Worm (Caenorhabditis elegans) whole organism, L4 larva: ENCODE data around the gene str-262.
A peak's percentile ranks its signal among the peaks of the same experiment; 100 is the strongest.

Source experiments
- D1046.2 ChIP-seq: fragments of 200-800 bp; sonication (Bioruptor generic); IDR thresholded peaks from 2 replicates; pipeline ENCODE4 v1.3.6; 2022; ENCODE audit warnings: missing genetic modification characterization, missing compliant biosample characterization
- T26A8.4 ChIP-seq: fragments of 200-800 bp; sonication (Bioruptor generic); IDR thresholded peaks from 2 replicates; pipeline ENCODE4 v1.3.6; 2022; ENCODE audit warnings: missing genetic modification characterization, missing compliant biosample characterization
- ZK337.2 ChIP-seq: fragments of 200-800 bp; sonication (Bioruptor generic); IDR thresholded peaks from 2 replicates; pipeline ENCODE4 v1.3.6; 2022; ENCODE audit warnings: missing genetic modification reagents, missing genetic modification characterization, missing compliant biosample characterization
- aha-1 ChIP-seq: fragments of 150-350 bp; peaks from one replicate; lab custom pipeline; 2014; ENCODE audit warnings: missing biosample characterization, missing genetic modification characterization
- arid-1 ChIP-seq: fragments of 200-800 bp; sonication (Bioruptor generic); conservative IDR thresholded peaks from 2 replicates; pipeline ENCODE4 v1.3.6; 2022; ENCODE audit warnings: missing genetic modification reagents, missing genetic modification characterization, missing compliant biosample characterization
- attf-4 ChIP-seq: sonication (generic microtip); optimal IDR thresholded peaks from 3 replicates; lab custom pipeline; 2017; ENCODE audit warnings: missing biosample characterization, missing genetic modification characterization
- ceh-32 ChIP-seq: sonication (generic microtip); optimal IDR thresholded peaks from 2 replicates; lab custom pipeline; 2016; ENCODE audit warnings: mild to moderate bottlenecking, missing genetic modification characterization, missing compliant biosample characterization; ENCODE audit not compliant: poor library complexity
- ces-1 ChIP-seq: fragments of 150-350 bp; sonication (generic microtip); optimal IDR thresholded peaks from 4 replicates; lab custom pipeline; 2014; ENCODE audit warnings: missing biosample characterization, missing genetic modification reagents, missing genetic modification characterization
- ctbp-1 ChIP-seq: fragments of 200-800 bp; sonication (Bioruptor generic); IDR thresholded peaks from 2 replicates; pipeline ENCODE4 v1.3.6; 2022; ENCODE audit warnings: missing genetic modification reagents, missing genetic modification characterization, missing compliant biosample characterization
- daf-16 ChIP-seq, 3 experiments: sonication (generic microtip); optimal IDR thresholded peaks; 2 replicates each; lab custom pipeline; 2016 to 2017; ENCODE audit warnings: missing genetic modification characterization in 3 of 3, missing genetic modification reagents in 3 of 3, mild to moderate bottlenecking in 2 of 3, missing compliant biosample characterization in 2 of 3, missing biosample characterization in 1 of 3, moderate library complexity in 1 of 3
- daf-19 ChIP-seq: fragments of 200-800 bp; sonication (Bioruptor generic); conservative IDR thresholded peaks from 2 replicates; pipeline ENCODE4 v1.3.6; 2022; ENCODE audit warnings: missing genetic modification characterization, missing compliant biosample characterization
- dmd-6 ChIP-seq: fragments of 200-800 bp; sonication (Bioruptor generic); IDR thresholded peaks from 2 replicates; pipeline ENCODE4 v1.3.6; 2022; ENCODE audit warnings: missing genetic modification reagents, missing genetic modification characterization, missing compliant biosample characterization
- dmd-8 ChIP-seq: fragments of 200-800 bp; sonication (Bioruptor generic); IDR thresholded peaks from 2 replicates; pipeline ENCODE4 v1.3.6; 2022; ENCODE audit warnings: missing genetic modification characterization, missing compliant biosample characterization
- dpl-1 ChIP-seq: fragments of 150-350 bp; optimal IDR thresholded peaks from 2 replicates; lab custom pipeline; 2014; ENCODE audit warnings: missing biosample characterization, missing genetic modification reagents, missing genetic modification characterization
- duxl-1 ChIP-seq: sonication (generic microtip); optimal IDR thresholded peaks from 2 replicates; lab custom pipeline; 2016; ENCODE audit warnings: mild to moderate bottlenecking, missing genetic modification characterization, moderate library complexity, missing compliant biosample characterization; ENCODE audit not compliant: poor library complexity
- dve-1 ChIP-seq: sonication (generic microtip); optimal IDR thresholded peaks from 2 replicates; lab custom pipeline; 2017; ENCODE audit warnings: antibody characterized with exemption, mild to moderate bottlenecking, missing genetic modification characterization, missing compliant biosample characterization; ENCODE audit not compliant: insufficient read depth
- egl-27 ChIP-seq: sonication (generic microtip); optimal IDR thresholded peaks from 3 replicates; lab custom pipeline; 2017; ENCODE audit warnings: missing biosample characterization, missing genetic modification reagents, missing genetic modification characterization
- gei-8 ChIP-seq: fragments of 200-800 bp; sonication (Bioruptor generic); optimal IDR thresholded peaks from 2 replicates; lab custom pipeline; 2018; ENCODE audit warnings: mild to moderate bottlenecking, missing genetic modification characterization, missing compliant biosample characterization
- lin-13 ChIP-seq: fragments of 150-350 bp; optimal IDR thresholded peaks from 2 replicates; lab custom pipeline; 2014; ENCODE audit warnings: missing biosample characterization, missing genetic modification reagents, missing genetic modification characterization
- lin-38 ChIP-seq: fragments of 200-800 bp; sonication (Bioruptor generic); IDR thresholded peaks from 2 replicates; pipeline ENCODE4 v1.3.6; 2022; ENCODE audit warnings: missing genetic modification reagents, missing genetic modification characterization, missing compliant biosample characterization
- lin-39 ChIP-seq: fragments of 150-350 bp; optimal IDR thresholded peaks from 2 replicates; lab custom pipeline; 2014; ENCODE audit warnings: missing biosample characterization, missing genetic modification reagents, missing genetic modification characterization
- lir-3 ChIP-seq: sonication (generic microtip); optimal IDR thresholded peaks from 2 replicates; lab custom pipeline; 2016; ENCODE audit warnings: mild to moderate bottlenecking, missing genetic modification characterization, missing compliant biosample characterization
- madf-5 ChIP-seq, 2 experiments: fragments of 200-800 bp; sonication (Bioruptor generic); IDR thresholded peaks; 2 replicates each; pipeline ENCODE4 v1.3.6; 2022; ENCODE audit warnings: missing compliant biosample characterization in 2 of 2, missing genetic modification characterization in 2 of 2
- mes-2 ChIP-seq: sonication (generic microtip); optimal IDR thresholded peaks from 2 replicates; lab custom pipeline; 2016; ENCODE audit warnings: missing genotype, mild to moderate bottlenecking, missing genetic modification characterization, missing compliant biosample characterization; ENCODE audit not compliant: poor library complexity, severe bottlenecking
- nhr-237 ChIP-seq: sonication (generic microtip); optimal IDR thresholded peaks from 2 replicates; lab custom pipeline; 2017; ENCODE audit warnings: missing biosample characterization, missing genetic modification characterization
- nhr-41 ChIP-seq: fragments of 200-800 bp; sonication (Bioruptor generic); IDR thresholded peaks from 2 replicates; pipeline ENCODE4 v1.3.6; 2022; ENCODE audit warnings: missing genetic modification reagents, missing genetic modification characterization, missing compliant biosample characterization
- nhr-42 ChIP-seq: fragments of 200-800 bp; sonication (Bioruptor generic); IDR thresholded peaks from 2 replicates; pipeline ENCODE4 v1.3.6; 2022; ENCODE audit warnings: missing genetic modification characterization, missing compliant biosample characterization
- nhr-6 ChIP-seq: fragments of 150-350 bp; optimal IDR thresholded peaks from 2 replicates; lab custom pipeline; 2014; ENCODE audit warnings: missing biosample characterization, missing genetic modification characterization
- nhr-76 ChIP-seq: fragments of 150-350 bp; optimal IDR thresholded peaks from 2 replicates; lab custom pipeline; 2014; ENCODE audit warnings: missing biosample characterization, missing genetic modification characterization
- nhr-77 ChIP-seq: fragments of 150-350 bp; optimal IDR thresholded peaks from 2 replicates; lab custom pipeline; 2014; ENCODE audit warnings: missing biosample characterization, missing genetic modification characterization
- php-3 ChIP-seq: fragments of 200-800 bp; sonication (Bioruptor generic); IDR thresholded peaks from 2 replicates; pipeline ENCODE4 v1.3.6; 2022; ENCODE audit warnings: missing genetic modification reagents, missing genetic modification characterization, missing compliant biosample characterization
- pqm-1 ChIP-seq: sonication (generic microtip); optimal IDR thresholded peaks from 2 replicates; lab custom pipeline; 2017; ENCODE audit warnings: missing biosample characterization, missing genetic modification characterization
- saeg-2 ChIP-seq: fragments of 200-800 bp; sonication (Bioruptor generic); IDR thresholded peaks from 2 replicates; pipeline ENCODE4 v1.3.6; 2022; ENCODE audit warnings: missing genetic modification reagents, missing genetic modification characterization, missing compliant biosample characterization
- tag-97 ChIP-seq: fragments of 200-800 bp; sonication (Bioruptor generic); IDR thresholded peaks from 2 replicates; pipeline ENCODE4 v1.3.6; 2022; ENCODE audit warnings: missing genetic modification characterization, missing compliant biosample characterization
- tra-1 ChIP-seq: fragments of 200-800 bp; sonication (Bioruptor generic); IDR thresholded peaks from 2 replicates; pipeline ENCODE4 v1.3.6; 2022; ENCODE audit warnings: missing genetic modification reagents, missing genetic modification characterization, missing compliant biosample characterization
- zag-1 ChIP-seq: fragments of 150-350 bp; optimal IDR thresholded peaks from 2 replicates; lab custom pipeline; 2014; ENCODE audit warnings: missing biosample characterization, missing genetic modification characterization

str-262 gene

ce11 chrV:752679-753333 lies at the start of gene str-262, which contains the start of gene srp-1:
Gene str-262, minus strand, starts transcription at chrV:752779.
Gene srp-1, plus strand, starts transcription at chrV:753283.
- TF ChIP-seq ZK337.2 (GFP tag; lab: Robert Waterston, UW) (no peak), daf-16 (GFP tag; optimal IDR thresholded peaks at IDR 0.05; lab: Kevin White, UChicago) (no peak), daf-16 (tag; optimal IDR thresholded peaks at IDR 0.05; lab: Kevin White, UChicago) (no peak), T26A8.4 (no peak), ctbp-1 (GFP tag; lab: Robert Waterston, UW) (no peak), dve-1 (no peak), php-3 (no peak), madf-5 (GFP tag; IDR thresholded peaks at IDR 0.05; lab: Robert Waterston, UW) (no peak), tag-97 (no peak), dpl-1 (GFP tag; lab: Kevin White, UChicago) (no peak), dmd-6 (GFP tag; lab: Robert Waterston, UW) (no peak), nhr-41 (GFP tag; lab: Robert Waterston, UW) (no peak), dmd-8 (GFP tag; lab: Robert Waterston, UW) (no peak), tra-1 (no peak), pqm-1 (tag; lab: Kevin White, UChicago) (no peak), nhr-237 (tag; lab: Kevin White, UChicago) (no peak), saeg-2 (GFP tag; lab: Robert Waterston, UW) (no peak)

- peak; percentile 94 for TF ChIP-seq aha-1 (tag; lab: Kevin White, UChicago)
- no peak for TF ChIP-seq nhr-77 (tag; lab: Kevin White, UChicago)
- TF ChIP-seq zag-1 (tag; lab: Kevin White, UChicago): no peak
- no peak for TF ChIP-seq nhr-6 (tag; lab: Kevin White, UChicago)
- no peak for TF ChIP-seq lin-39 (tag; lab: Kevin White, UChicago)
- no peak for TF ChIP-seq dpl-1 (GFP tag; lab: Kevin White, UChicago)
- TF ChIP-seq lin-38 (GFP tag; lab: Robert Waterston, UW): no peak
These were observed 49.0 kb upstream of the str-262 start for ce11 chrV:801555-802060.

ce11 chrV:800271-800670 lies 47.7 kb upstream of the str-262 start:
- no peak for TF ChIP-seq ZK337.2 (GFP tag; lab: Robert Waterston, UW)
- no peak for TF ChIP-seq daf-16 (GFP tag; optimal IDR thresholded peaks at IDR 0.05; lab: Kevin White, UChicago)
- TF ChIP-seq daf-16 (tag; optimal IDR thresholded peaks at IDR 0.05; lab: Kevin White, UChicago): no peak
- TF ChIP-seq egl-27: no peak
- TF ChIP-seq duxl-1: no peak
- TF ChIP-seq ceh-32 (tag; lab: Kevin White, UChicago): no peak
- TF ChIP-seq gei-8: no peak
- no peak for TF ChIP-seq nhr-76
- no peak for TF ChIP-seq arid-1 (GFP tag; lab: Robert Waterston, UW)
- no peak for TF ChIP-seq daf-19 (GFP tag; lab: Robert Waterston, UW)
- TF ChIP-seq lin-13 (GFP tag; lab: Kevin White, UChicago): no peak
- TF ChIP-seq lir-3 (tag; lab: Kevin White, UChicago): no peak
- TF ChIP-seq D1046.2 (GFP tag; lab: Robert Waterston, UW): no peak
- TF ChIP-seq ces-1 (GFP tag; lab: Kevin White, UChicago): no peak
- no peak for TF ChIP-seq zag-1 (tag; lab: Kevin White, UChicago)
- TF ChIP-seq madf-5 (GFP tag; IDR thresholded peaks at IDR 0.05; lab: Robert Waterston, UW): no peak
- no peak for TF ChIP-seq mes-2 (tag; lab: Kevin White, UChicago)
- no peak for TF ChIP-seq attf-4
- no peak for TF ChIP-seq nhr-42 (GFP tag; lab: Robert Waterston, UW)
